Worm (Caenorhabditis elegans): Measurements from ENCODE around the gene T23B12.11.

The T23B12.11 gene

DNA sequence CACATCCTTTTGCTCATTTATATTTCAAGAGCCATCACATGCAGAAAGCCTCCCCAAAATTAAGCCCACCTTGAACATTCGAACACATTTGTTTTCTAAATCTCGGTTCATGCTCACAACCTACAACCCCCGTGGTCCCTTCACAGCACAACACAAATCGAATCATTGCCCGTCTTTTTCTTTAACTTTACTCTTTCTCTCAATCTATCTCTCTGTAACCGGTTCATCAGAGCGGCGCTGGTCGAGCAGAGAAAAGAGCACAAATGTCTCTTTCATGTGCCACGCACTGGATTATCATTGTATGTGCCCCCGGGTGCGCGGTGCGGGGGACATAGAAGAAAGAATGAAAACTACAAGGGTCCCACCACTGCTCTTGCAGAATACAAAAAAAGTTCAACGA is 19.9 kb upstream of the T23B12.11 start:
- TF ChIP-seq dmd-4 (tag; optimal IDR thresholded peaks at IDR 0.05; ENCODE audit: borderline replicate concordance), result no peak
- TF ChIP-seq unc-42 (tag; optimal IDR thresholded peaks at IDR 0.05), result peak; percentile 79

DNA sequence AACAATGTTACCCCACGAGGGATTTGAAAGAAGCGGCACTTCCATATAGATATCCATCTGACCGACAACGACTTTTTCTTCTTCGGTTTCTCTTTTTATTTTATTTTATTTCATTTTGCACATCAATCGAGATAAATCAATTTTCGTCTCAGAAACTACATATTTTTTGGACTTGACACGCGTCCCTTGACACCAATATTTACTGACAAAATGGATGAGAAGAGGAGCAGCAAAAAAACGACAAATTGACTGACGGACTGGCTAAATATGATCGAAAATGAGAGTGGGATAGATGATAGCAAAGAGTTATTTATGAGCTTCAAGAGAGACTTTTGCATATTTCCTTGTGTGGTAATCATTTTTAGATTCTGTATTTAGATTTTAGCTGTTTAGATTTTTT is 17.8 kb upstream of the T23B12.11 start:
- no peak for TF ChIP-seq fkh-6 (tag; optimal IDR thresholded peaks at IDR 0.05)
- no peak for TF ChIP-seq nhr-232 (tag; optimal IDR thresholded peaks at IDR 0.05)
- TF ChIP-seq ceh-34 (tag; optimal IDR thresholded peaks at IDR 0.05), result no peak
- no peak for TF ChIP-seq elt-4 (tag; optimal IDR thresholded peaks at IDR 0.05)
- no peak for TF ChIP-seq tbx-2 (tag; optimal IDR thresholded peaks at IDR 0.05)
- no peak for TF ChIP-seq fkh-10 (GFP tag; optimal IDR thresholded peaks at IDR 0.05)
- no peak for TF ChIP-seq T23F11.4 (GFP tag; optimal IDR thresholded peaks at IDR 0.05)
- no peak for TF ChIP-seq hlh-8 (tag; optimal IDR thresholded peaks at IDR 0.05)
- TF ChIP-seq pha-2 (tag; optimal IDR thresholded peaks at IDR 0.05), result no peak

DNA sequence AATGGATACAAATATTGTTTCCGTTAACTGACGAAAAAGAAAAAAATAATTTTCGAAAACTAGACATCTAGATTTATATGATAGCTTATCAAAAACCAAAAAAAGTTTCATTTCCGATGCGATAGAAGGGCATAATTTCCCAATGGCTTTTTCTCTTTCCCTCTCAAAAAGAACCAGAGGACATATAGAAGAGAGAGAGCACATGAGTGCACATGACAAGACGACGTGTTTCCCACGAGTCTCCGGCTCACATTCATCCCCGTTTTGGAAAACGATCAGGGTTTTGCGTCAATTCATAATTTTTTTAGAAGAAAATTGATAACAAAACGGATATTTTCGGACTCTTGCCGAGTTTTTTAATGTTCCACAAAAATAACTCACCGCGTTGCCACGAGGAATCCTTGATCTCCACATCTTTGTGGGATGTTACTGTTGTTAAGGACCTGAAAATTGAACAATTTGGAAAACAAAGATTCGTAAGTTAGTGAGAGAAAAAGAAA is 10.8 kb upstream of the T23B12.11 start, which contains the start of gene lmd-3:
Gene lmd-3, minus strand, starts transcription at position 450 of the 500 bp plus-strand sequence.
- no peak for TF ChIP-seq Y22D7AL.16 (tag; optimal IDR thresholded peaks at IDR 0.05)
- TF ChIP-seq ceh-14 (tag; optimal IDR thresholded peaks at IDR 0.05), result no peak
- no peak for TF ChIP-seq tbx-2 (tag; optimal IDR thresholded peaks at IDR 0.05)
- TF ChIP-seq C08G9.2 (tag; optimal IDR thresholded peaks at IDR 0.05), result no peak
- TF ChIP-seq che-1 (tag; optimal IDR thresholded peaks at IDR 0.05), result no peak
- TF ChIP-seq ceh-24 (tag; optimal IDR thresholded peaks at IDR 0.05), result no peak
- TF ChIP-seq ceh-45 (GFP tag; IDR thresholded peaks at IDR 0.05), result no peak
- no peak for TF ChIP-seq pag-3 (tag; optimal IDR thresholded peaks at IDR 0.05; ENCODE audit: borderline replicate concordance)

DNA sequence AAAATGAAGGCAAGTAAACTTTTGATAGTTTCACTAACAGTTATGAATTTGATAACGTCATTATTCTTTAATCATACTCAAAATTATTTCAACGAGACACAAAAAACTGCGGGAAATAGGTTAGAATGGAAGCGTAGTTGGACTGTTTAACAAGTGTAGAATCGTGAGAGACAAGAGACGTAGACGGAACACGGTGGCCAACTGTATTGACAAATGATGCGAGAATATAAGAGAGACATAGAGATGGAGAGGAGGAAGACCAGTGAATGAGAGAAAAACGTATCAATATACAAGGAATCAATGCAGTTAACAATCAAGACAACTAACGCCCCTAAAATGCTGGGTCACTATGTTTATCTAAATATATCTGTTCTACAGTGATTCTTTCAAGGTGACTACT is 9.6 kb upstream of the T23B12.11 start:
- TF ChIP-seq lin-11 (tag; optimal IDR thresholded peaks at IDR 0.05) (no peak), dve-1 (tag; optimal IDR thresholded peaks at IDR 0.05) (peak; percentile 34), ceh-45 (GFP tag; IDR thresholded peaks at IDR 0.05) (no peak), T23F11.4 (GFP tag; optimal IDR thresholded peaks at IDR 0.05) (no peak), C08G9.2 (tag; optimal IDR thresholded peaks at IDR 0.05) (no peak), pag-3 (tag; optimal IDR thresholded peaks at IDR 0.05; ENCODE audit: borderline replicate concordance) (no peak), mec-3 (tag; optimal IDR thresholded peaks at IDR 0.05; ENCODE audit: borderline replicate concordance) (no peak)

DNA sequence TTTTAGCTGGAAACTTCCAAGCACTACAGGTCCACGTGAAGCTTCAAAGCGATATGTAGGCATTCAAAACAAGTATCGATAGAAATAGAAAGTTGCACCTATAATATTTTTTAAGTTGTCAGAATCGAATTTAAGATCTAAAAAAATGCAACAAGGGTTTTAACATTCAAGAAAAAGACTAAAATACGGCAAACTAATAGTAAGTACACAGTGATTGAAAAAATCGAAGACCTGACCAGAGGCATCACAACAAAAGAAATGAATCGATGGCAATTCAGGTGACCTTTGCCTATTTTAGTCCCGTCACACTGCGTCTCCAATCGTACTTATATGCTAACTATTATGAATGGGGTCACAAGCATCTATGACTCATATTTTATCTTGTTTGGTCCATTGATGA is 7.3 kb upstream of the T23B12.11 start, which contains the start of gene T23B12.5:
Gene T23B12.5, minus strand, starts transcription at position 101 of the 400 bp plus-strand sequence.
- TF ChIP-seq ceh-45 (GFP tag; IDR thresholded peaks at IDR 0.05) (no peak), hlh-30 (tag; optimal IDR thresholded peaks at IDR 0.05; ENCODE audit: insufficient read depth) (no peak), fkh-6 (tag; optimal IDR thresholded peaks at IDR 0.05) (no peak), rnt-1 (tag; optimal IDR thresholded peaks at IDR 0.05) (no peak), npax-4 (tag; optimal IDR thresholded peaks at IDR 0.05) (no peak), ceh-19 (GFP tag; optimal IDR thresholded peaks at IDR 0.05) (no peak), ceh-30 (tag; optimal IDR thresholded peaks at IDR 0.05) (no peak), eyg-1 (tag; optimal IDR thresholded peaks at IDR 0.05) (no peak)

DNA sequence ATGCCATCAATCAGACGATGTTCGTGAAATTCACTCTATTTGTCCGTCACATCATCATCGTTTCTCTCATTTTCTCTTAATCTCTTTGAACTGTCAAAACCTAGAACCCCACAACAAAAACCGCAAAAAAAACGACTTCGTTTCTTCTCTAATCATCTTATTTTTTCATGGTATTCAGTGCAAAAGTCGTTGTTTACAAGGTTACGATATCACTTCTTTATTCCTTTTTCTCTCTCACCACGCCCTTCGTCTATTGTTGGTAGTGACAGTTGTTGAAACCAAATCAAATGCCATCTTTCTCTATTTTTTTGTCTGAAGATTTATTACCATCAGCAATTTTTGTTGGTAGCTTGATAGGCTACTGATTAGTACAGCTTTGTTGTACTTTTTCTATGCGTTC is 6.0 kb upstream of the T23B12.11 start:
- TF ChIP-seq unc-3 (GFP tag; conservative IDR thresholded peaks at IDR 0.05) (no peak), unc-3 (tag; optimal IDR thresholded peaks at IDR 0.05) (no peak), pat-9 (tag; optimal IDR thresholded peaks at IDR 0.05) (no peak), dmd-4 (tag; optimal IDR thresholded peaks at IDR 0.05; ENCODE audit: borderline replicate concordance) (no peak), nhr-232 (tag; optimal IDR thresholded peaks at IDR 0.05) (no peak), ceh-24 (tag; optimal IDR thresholded peaks at IDR 0.05) (no peak), ceh-19 (GFP tag; optimal IDR thresholded peaks at IDR 0.05) (no peak), pha-4 (tag; optimal IDR thresholded peaks at IDR 0.05) (no peak), sox-2 (GFP tag; IDR thresholded peaks at IDR 0.05) (no peak), ceh-6 (GFP tag; optimal IDR thresholded peaks at IDR 0.05) (no peak), syd-9 (tag; optimal IDR thresholded peaks at IDR 0.05) (no peak)
